Fruit fly (Drosophila melanogaster): ENCODE measurements around the gene Kpc1.

Kpc1 gene

dm6 chr3R:15149772-15150512 is 46.1 kb downstream of the Kpc1 start, which contains the start of gene Gyc88E:
TSS of gene Gyc88E (plus strand) at chr3R:15150375.
- TF ChIP-seq foxo (GFP tag; optimal IDR thresholded peaks at IDR 0.05) (peak in 1 of 2 experiments; percentile 20), jim (GFP tag; optimal IDR thresholded peaks at IDR 0.05) (no peak), Vsx2 (GFP tag; optimal IDR thresholded peaks at IDR 0.05; ENCODE audit: partially characterized antibody) (no peak), Dfd (GFP tag; optimal IDR thresholded peaks at IDR 0.05) (no peak), sage (GFP tag; optimal IDR thresholded peaks at IDR 0.05) (no peak), Rel (GFP tag; optimal IDR thresholded peaks at IDR 0.05) (no peak), Rel (tag; optimal IDR thresholded peaks at IDR 0.05) (no peak), sv (GFP tag; optimal IDR thresholded peaks at IDR 0.05) (no peak), OdsH (GFP tag; optimal IDR thresholded peaks at IDR 0.05) (no peak), pan (optimal IDR thresholded peaks at IDR 0.05) (no peak), dsf (GFP tag; optimal IDR thresholded peaks at IDR 0.05; ENCODE audit: borderline replicate concordance) (no peak), h (GFP tag; optimal IDR thresholded peaks at IDR 0.05) (peak; percentile 30), fru (GFP tag; optimal IDR thresholded peaks at IDR 0.05) (peak; percentile 20), usp (GFP tag; optimal IDR thresholded peaks at IDR 0.05) (no peak), Jra (GFP tag; optimal IDR thresholded peaks at IDR 0.05) (no peak), tai (GFP tag; optimal IDR thresholded peaks at IDR 0.05) (no peak), br (GFP tag; optimal IDR thresholded peaks at IDR 0.05) (no peak)

DNA sequence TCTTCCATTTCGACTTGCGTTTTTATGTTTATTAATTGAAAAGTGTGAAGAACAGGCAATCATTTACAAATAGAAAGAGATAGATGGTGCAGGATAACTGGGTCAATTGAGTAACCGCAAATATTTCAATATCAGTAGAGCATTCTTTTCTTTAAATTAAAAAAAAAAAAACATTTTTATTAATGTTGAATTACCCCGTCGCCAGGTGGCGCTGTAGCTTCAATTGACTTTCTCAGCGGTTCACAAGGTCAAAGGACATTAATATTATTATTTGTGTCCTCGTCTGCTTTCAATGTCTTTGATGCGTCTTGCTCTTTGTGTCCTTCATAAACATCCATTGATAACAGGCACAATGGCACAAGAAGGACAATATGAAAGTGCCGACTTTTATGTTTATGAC is 47.4 kb downstream of the Kpc1 start:
- TF ChIP-seq woc (GFP tag; optimal IDR thresholded peaks at IDR 0.05) (no peak), brk (GFP tag; optimal IDR thresholded peaks at IDR 0.05) (no peak), Dfd (GFP tag; optimal IDR thresholded peaks at IDR 0.05) (no peak), Myc (optimal IDR thresholded peaks at IDR 0.05) (no peak), Hr78 (GFP tag; optimal IDR thresholded peaks at IDR 0.05) (no peak), psq (GFP tag; optimal IDR thresholded peaks at IDR 0.05) (no peak), foxo (GFP tag; optimal IDR thresholded peaks at IDR 0.05) (no peak), h (GFP tag; optimal IDR thresholded peaks at IDR 0.05) (no peak), dsf (GFP tag; optimal IDR thresholded peaks at IDR 0.05; ENCODE audit: borderline replicate concordance) (no peak), jim (GFP tag; optimal IDR thresholded peaks at IDR 0.05) (no peak)

DNA sequence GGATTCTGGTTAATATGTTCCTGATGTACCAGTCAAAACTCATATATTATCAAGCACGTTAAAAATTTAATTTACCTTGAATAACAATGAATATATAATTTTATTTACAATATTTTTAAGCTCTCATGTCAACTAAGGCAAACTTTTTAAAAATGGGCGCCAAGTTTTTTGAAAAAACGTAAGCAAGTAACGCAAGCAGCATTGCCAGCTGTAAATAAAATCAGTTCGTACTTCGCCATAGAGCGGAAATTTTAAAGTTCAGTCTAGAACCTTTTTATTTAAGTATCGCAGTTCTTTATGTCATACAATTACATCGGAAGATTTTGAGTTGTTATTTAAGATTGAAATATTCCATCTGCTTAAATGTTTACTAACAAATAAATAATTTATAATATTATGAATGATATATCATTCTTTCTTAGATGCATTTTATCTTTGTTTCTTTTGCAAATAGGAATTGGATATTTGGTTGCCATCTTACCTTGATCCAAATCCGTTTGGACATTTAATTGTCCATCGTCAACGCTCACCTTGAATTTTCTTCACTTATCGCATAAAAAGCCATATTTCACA is 48.1 kb downstream of the Kpc1 start:
- no peak for TF ChIP-seq CG32264 (GFP tag; optimal IDR thresholded peaks at IDR 0.05)
- TF ChIP-seq Dfd (GFP tag; optimal IDR thresholded peaks at IDR 0.05), result no peak
- no peak for TF ChIP-seq CrebA (GFP tag; optimal IDR thresholded peaks at IDR 0.05; ENCODE audit: borderline replicate concordance)
- no peak for TF ChIP-seq jim (GFP tag; optimal IDR thresholded peaks at IDR 0.05)
- TF ChIP-seq Rel (GFP tag; optimal IDR thresholded peaks at IDR 0.05), result no peak
- TF ChIP-seq Rel (tag; optimal IDR thresholded peaks at IDR 0.05), result no peak
- TF ChIP-seq foxo (GFP tag; optimal IDR thresholded peaks at IDR 0.05), result no peak
- no peak for TF ChIP-seq dmrt93B (GFP tag; optimal IDR thresholded peaks at IDR 0.05)
- no peak for TF ChIP-seq CG9705 (GFP tag; optimal IDR thresholded peaks at IDR 0.05)
- no peak for TF ChIP-seq Jra (GFP tag; optimal IDR thresholded peaks at IDR 0.05)
- no peak for TF ChIP-seq psq (GFP tag; optimal IDR thresholded peaks at IDR 0.05)
- no peak for TF ChIP-seq usp (GFP tag; optimal IDR thresholded peaks at IDR 0.05)
- no peak for TF ChIP-seq brk (GFP tag; optimal IDR thresholded peaks at IDR 0.05)
- no peak for TF ChIP-seq Hnf4 (GFP tag; optimal IDR thresholded peaks at IDR 0.05)
- no peak for TF ChIP-seq Hr83 (GFP tag; optimal IDR thresholded peaks at IDR 0.05; ENCODE audit: poor library complexity, severe bottlenecking)
- no peak for TF ChIP-seq fru (GFP tag; optimal IDR thresholded peaks at IDR 0.05)
- no peak for TF ChIP-seq woc (GFP tag; optimal IDR thresholded peaks at IDR 0.05)
- no peak for TF ChIP-seq Abd-B (GFP tag; optimal IDR thresholded peaks at IDR 0.05)

DNA sequence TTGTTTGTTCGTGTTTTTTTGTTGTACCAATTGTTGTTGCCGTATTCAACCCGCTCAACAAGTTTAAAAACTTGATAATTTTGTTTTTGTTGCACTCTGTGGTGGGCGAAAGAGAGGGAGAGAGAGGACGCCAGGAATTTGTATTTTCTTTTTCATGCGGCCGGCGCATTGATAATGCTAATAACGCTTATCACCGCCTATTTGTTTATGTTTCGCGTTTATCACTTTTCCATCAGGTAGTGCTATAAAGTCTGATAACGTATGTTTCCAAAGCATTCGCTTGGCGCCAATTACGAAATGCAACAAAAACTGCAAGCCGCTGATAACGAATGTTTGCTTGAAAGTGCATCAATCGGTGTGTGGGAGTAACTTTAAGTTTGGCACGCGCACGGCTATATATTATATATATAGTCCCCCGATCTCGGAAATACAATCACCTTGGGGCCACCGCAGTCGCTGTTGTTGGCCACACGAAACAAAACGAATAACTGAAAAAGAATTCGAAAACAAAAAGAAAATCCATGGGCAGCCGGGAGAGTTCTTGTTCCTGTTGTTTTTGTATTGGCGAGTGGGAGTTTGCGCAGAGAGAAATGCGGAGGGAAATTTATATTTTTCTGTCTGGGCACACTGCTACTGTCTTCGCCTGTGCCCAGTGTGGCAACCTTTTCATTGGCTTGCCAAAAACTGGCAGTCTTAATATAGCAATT is 48.8 kb downstream of the Kpc1 start, which contains the start of gene Glys:
Gene Glys, minus strand, starts transcription at position 494 of the 707 bp plus-strand sequence.
- TF ChIP-seq foxo (GFP tag; optimal IDR thresholded peaks at IDR 0.05) (no peak), brk (GFP tag; optimal IDR thresholded peaks at IDR 0.05) (no peak), Hr83 (GFP tag; optimal IDR thresholded peaks at IDR 0.05; ENCODE audit: poor library complexity, severe bottlenecking) (peak; percentile 47), br (GFP tag; optimal IDR thresholded peaks at IDR 0.05) (peak; percentile 14), jim (GFP tag; optimal IDR thresholded peaks at IDR 0.05) (no peak), fru (GFP tag; optimal IDR thresholded peaks at IDR 0.05) (peak; percentile 4), dmrt93B (GFP tag; optimal IDR thresholded peaks at IDR 0.05) (no peak), lola (GFP tag; optimal IDR thresholded peaks at IDR 0.05) (no peak), Myc (optimal IDR thresholded peaks at IDR 0.05) (peak; percentile 8), CG32264 (GFP tag; optimal IDR thresholded peaks at IDR 0.05) (no peak), usp (GFP tag; optimal IDR thresholded peaks at IDR 0.05) (no peak), GATAd (GFP tag; optimal IDR thresholded peaks at IDR 0.05) (no peak), ey (GFP tag; optimal IDR thresholded peaks at IDR 0.05) (no peak), HLH106 (tag; optimal IDR thresholded peaks at IDR 0.05) (peak; percentile 20), woc (GFP tag; optimal IDR thresholded peaks at IDR 0.05) (no peak), h (GFP tag; optimal IDR thresholded peaks at IDR 0.05) (peak; percentile 43), Vsx2 (GFP tag; optimal IDR thresholded peaks at IDR 0.05; ENCODE audit: partially characterized antibody) (peak; percentile 9), sage (GFP tag; optimal IDR thresholded peaks at IDR 0.05) (peak; percentile 49), Sp1 (GFP tag; optimal IDR thresholded peaks at IDR 0.05) (no peak), Jra (GFP tag; optimal IDR thresholded peaks at IDR 0.05) (no peak), Rel (GFP tag; optimal IDR thresholded peaks at IDR 0.05) (peak; percentile 67), Rel (tag; optimal IDR thresholded peaks at IDR 0.05) (peak; percentile 43), Dif (GFP tag; optimal IDR thresholded peaks at IDR 0.05; ENCODE audit: partially characterized antibody) (peak; percentile 41), psq (GFP tag; optimal IDR thresholded peaks at IDR 0.05) (peak; percentile 1), OdsH (GFP tag; optimal IDR thresholded peaks at IDR 0.05) (no peak), Dfd (GFP tag; optimal IDR thresholded peaks at IDR 0.05) (no peak)

Measured in whole organism, wandering third instar larva.